Worm (Caenorhabditis elegans): Measurements from ENCODE around the gene F09C6.16.

DNA sequence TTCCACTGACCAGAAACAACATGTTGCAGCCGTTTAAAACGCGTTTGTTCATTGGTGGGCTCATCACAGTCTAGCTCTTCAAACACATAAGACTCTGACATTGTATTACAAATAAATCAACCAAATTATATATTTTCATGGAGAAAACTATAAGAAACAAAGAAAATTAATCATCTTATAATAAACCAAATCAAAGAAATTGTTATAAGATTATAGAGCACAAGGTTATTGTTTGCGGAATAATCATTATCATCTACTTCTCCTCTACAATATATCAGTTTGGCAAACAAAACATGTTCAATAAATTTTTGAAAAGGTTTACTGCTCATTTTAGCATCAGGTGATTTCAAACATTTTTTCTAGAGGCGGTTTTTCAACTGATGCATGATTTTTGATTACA, 48.1 kb downstream of the F09C6.16 start, which contains the start of the genes clec-32 and clec-24:
- no peak for TF ChIP-seq lir-3 (tag; optimal IDR thresholded peaks at IDR 0.05)
- no peak for TF ChIP-seq aly-2 (tag; optimal IDR thresholded peaks at IDR 0.05)
- no peak for TF ChIP-seq hlh-30 (tag; optimal IDR thresholded peaks at IDR 0.05; ENCODE audit: insufficient read depth)
- TF ChIP-seq T20F7.1 (GFP tag; optimal IDR thresholded peaks at IDR 0.05) = no peak
- TF ChIP-seq nhr-77 (tag; optimal IDR thresholded peaks at IDR 0.05) = no peak

Measured in whole organism, L4 larva.